Worm (Caenorhabditis elegans) whole organism, L4 larva: Measurements from ENCODE around the gene sipa-1.
A peak's percentile ranks its signal among the peaks of the same experiment; 100 is the strongest.

Source experiments
- D1046.2 ChIP-seq: fragments of 200-800 bp; sonication (Bioruptor generic); IDR thresholded peaks from 2 replicates; pipeline ENCODE4 v1.3.6; 2022; ENCODE audit warnings: missing genetic modification characterization, missing compliant biosample characterization
- F26F4.8 ChIP-seq: fragments of 200-800 bp; sonication (Bioruptor generic); conservative IDR thresholded peaks from 2 replicates; pipeline ENCODE4 v1.3.6; 2022; ENCODE audit warnings: missing genetic modification characterization, missing compliant biosample characterization
- T26A8.4 ChIP-seq: fragments of 200-800 bp; sonication (Bioruptor generic); IDR thresholded peaks from 2 replicates; pipeline ENCODE4 v1.3.6; 2022; ENCODE audit warnings: missing genetic modification characterization, missing compliant biosample characterization
- Y75B8A.6 ChIP-seq: fragments of 200-800 bp; sonication (Bioruptor generic); IDR thresholded peaks from 2 replicates; pipeline ENCODE4 v1.3.6; 2022; ENCODE audit warnings: missing genetic modification reagents, missing genetic modification characterization, missing compliant biosample characterization
- aha-1 ChIP-seq: fragments of 150-350 bp; peaks from one replicate; lab custom pipeline; 2014; ENCODE audit warnings: missing biosample characterization, missing genetic modification characterization
- aly-2 ChIP-seq: sonication (generic microtip); optimal IDR thresholded peaks from 2 replicates; lab custom pipeline; 2018; ENCODE audit warnings: missing biosample characterization, missing genetic modification characterization
- attf-4 ChIP-seq: sonication (generic microtip); optimal IDR thresholded peaks from 3 replicates; lab custom pipeline; 2017; ENCODE audit warnings: missing biosample characterization, missing genetic modification characterization
- ceh-28 ChIP-seq: fragments of 150-350 bp; optimal IDR thresholded peaks from 2 replicates; lab custom pipeline; 2014; ENCODE audit warnings: missing biosample characterization, missing genetic modification reagents, missing genetic modification characterization
- ceh-82 ChIP-seq: sonication (generic microtip); optimal IDR thresholded peaks from 2 replicates; lab custom pipeline; 2017; ENCODE audit warnings: missing biosample characterization, missing genetic modification characterization
- daf-16 ChIP-seq, 3 experiments: sonication (generic microtip); optimal IDR thresholded peaks; 2 replicates each; lab custom pipeline; 2016 to 2017; ENCODE audit warnings: missing genetic modification characterization in 3 of 3, missing genetic modification reagents in 3 of 3, mild to moderate bottlenecking in 2 of 3, missing compliant biosample characterization in 2 of 3, missing biosample characterization in 1 of 3, moderate library complexity in 1 of 3
- daf-8 ChIP-seq: fragments of 200-800 bp; sonication (Bioruptor generic); IDR thresholded peaks from 2 replicates; pipeline ENCODE4 v1.3.6; 2022; ENCODE audit warnings: missing genetic modification characterization, missing compliant biosample characterization
- dmd-6 ChIP-seq: fragments of 200-800 bp; sonication (Bioruptor generic); IDR thresholded peaks from 2 replicates; pipeline ENCODE4 v1.3.6; 2022; ENCODE audit warnings: missing genetic modification reagents, missing genetic modification characterization, missing compliant biosample characterization
- dpl-1 ChIP-seq: fragments of 150-350 bp; optimal IDR thresholded peaks from 2 replicates; lab custom pipeline; 2014; ENCODE audit warnings: missing biosample characterization, missing genetic modification reagents, missing genetic modification characterization
- dve-1 ChIP-seq: sonication (generic microtip); optimal IDR thresholded peaks from 2 replicates; lab custom pipeline; 2017; ENCODE audit warnings: antibody characterized with exemption, mild to moderate bottlenecking, missing genetic modification characterization, missing compliant biosample characterization; ENCODE audit not compliant: insufficient read depth
- lin-15B ChIP-seq: fragments of 150-350 bp; sonication (generic microtip); optimal IDR thresholded peaks from 3 replicates; lab custom pipeline; 2014; ENCODE audit warnings: missing biosample characterization, missing genetic modification characterization
- lin-29 ChIP-seq: fragments of 200-800 bp; sonication (Bioruptor generic); IDR thresholded peaks from 2 replicates; pipeline ENCODE4 v1.3.6; 2022; ENCODE audit warnings: missing genetic modification reagents, missing genetic modification characterization, missing compliant biosample characterization
- lin-39 ChIP-seq: fragments of 150-350 bp; optimal IDR thresholded peaks from 2 replicates; lab custom pipeline; 2014; ENCODE audit warnings: missing biosample characterization, missing genetic modification reagents, missing genetic modification characterization
- mdl-1 ChIP-seq, 2 experiments: fragments of 150-350 bp in 1 of 2; sonication (generic microtip) in 1 of 2; optimal IDR thresholded peaks; 2 replicates each; lab custom pipeline; 2014 to 2017; ENCODE audit warnings: missing biosample characterization in 2 of 2, missing genetic modification characterization in 2 of 2
- mxl-3 ChIP-seq: fragments of 200-800 bp; sonication (Bioruptor generic); optimal IDR thresholded peaks from 2 replicates; lab custom pipeline; 2018; ENCODE audit warnings: mild to moderate bottlenecking, missing genetic modification characterization, missing compliant biosample characterization
- nhr-102 ChIP-seq: sonication (generic microtip); optimal IDR thresholded peaks from 2 replicates; lab custom pipeline; 2016; ENCODE audit warnings: mild to moderate bottlenecking, missing genetic modification characterization, moderate library complexity, missing compliant biosample characterization
- nhr-28 ChIP-seq: fragments of 150-350 bp; optimal IDR thresholded peaks from 2 replicates; lab custom pipeline; 2014; ENCODE audit warnings: missing biosample characterization, missing genetic modification characterization
- nhr-41 ChIP-seq: fragments of 200-800 bp; sonication (Bioruptor generic); IDR thresholded peaks from 2 replicates; pipeline ENCODE4 v1.3.6; 2022; ENCODE audit warnings: missing genetic modification reagents, missing genetic modification characterization, missing compliant biosample characterization
- nhr-48 ChIP-seq: sonication (generic microtip); optimal IDR thresholded peaks from 2 replicates; lab custom pipeline; 2016; ENCODE audit warnings: mild to moderate bottlenecking, missing genetic modification characterization, missing compliant biosample characterization
- pqm-1 ChIP-seq: sonication (generic microtip); optimal IDR thresholded peaks from 2 replicates; lab custom pipeline; 2017; ENCODE audit warnings: missing biosample characterization, missing genetic modification characterization
- sdz-12 ChIP-seq: fragments of 200-800 bp; sonication (Bioruptor generic); optimal IDR thresholded peaks from 2 replicates; lab custom pipeline; 2018; ENCODE audit warnings: mild to moderate bottlenecking, missing genetic modification characterization, missing compliant biosample characterization
- set-16 ChIP-seq: fragments of 200-800 bp; sonication (Bioruptor generic); IDR thresholded peaks from 2 replicates; pipeline ENCODE4 v1.3.6; 2022; ENCODE audit warnings: missing genetic modification reagents, missing genetic modification characterization, missing compliant biosample characterization
- snpc-4 ChIP-seq: fragments of 150-350 bp; optimal IDR thresholded peaks from 2 replicates; lab custom pipeline; 2014; ENCODE audit warnings: missing biosample characterization, missing genetic modification characterization
- spr-3 ChIP-seq: fragments of 200-800 bp; sonication (Bioruptor generic); optimal IDR thresholded peaks from 2 replicates; lab custom pipeline; 2018; ENCODE audit warnings: mild to moderate bottlenecking, missing genetic modification characterization, missing compliant biosample characterization
- tra-1 ChIP-seq: fragments of 200-800 bp; sonication (Bioruptor generic); IDR thresholded peaks from 2 replicates; pipeline ENCODE4 v1.3.6; 2022; ENCODE audit warnings: missing genetic modification reagents, missing genetic modification characterization, missing compliant biosample characterization
- unc-130 ChIP-seq: sonication (generic microtip); optimal IDR thresholded peaks from 2 replicates; lab custom pipeline; 2016; ENCODE audit warnings: missing genetic modification reagents, missing genetic modification characterization, missing compliant biosample characterization
- unc-39 ChIP-seq: sonication (generic microtip); optimal IDR thresholded peaks from 2 replicates; lab custom pipeline; 2017; ENCODE audit warnings: missing biosample characterization, missing genetic modification characterization
- unc-62 ChIP-seq, 3 experiments: fragments of 150-350 bp in 1 of 3; sonication (generic microtip); optimal IDR thresholded peaks in 2 of 3; peaks in 1 of 3; 1 replicate in 1 of 3; 2 replicates in 2 of 3; lab custom pipeline; 2014 to 2017; ENCODE audit warnings: missing biosample characterization in 3 of 3, missing genetic modification characterization in 3 of 3, missing genetic modification reagents in 3 of 3, missing genotype in 1 of 3
- zag-1 ChIP-seq: fragments of 150-350 bp; optimal IDR thresholded peaks from 2 replicates; lab custom pipeline; 2014; ENCODE audit warnings: missing biosample characterization, missing genetic modification characterization
- zfp-2 ChIP-seq: sonication (generic microtip); optimal IDR thresholded peaks from 2 replicates; lab custom pipeline; 2016; ENCODE audit warnings: mild to moderate bottlenecking, missing genetic modification characterization, missing compliant biosample characterization

Gene sipa-1

DNA sequence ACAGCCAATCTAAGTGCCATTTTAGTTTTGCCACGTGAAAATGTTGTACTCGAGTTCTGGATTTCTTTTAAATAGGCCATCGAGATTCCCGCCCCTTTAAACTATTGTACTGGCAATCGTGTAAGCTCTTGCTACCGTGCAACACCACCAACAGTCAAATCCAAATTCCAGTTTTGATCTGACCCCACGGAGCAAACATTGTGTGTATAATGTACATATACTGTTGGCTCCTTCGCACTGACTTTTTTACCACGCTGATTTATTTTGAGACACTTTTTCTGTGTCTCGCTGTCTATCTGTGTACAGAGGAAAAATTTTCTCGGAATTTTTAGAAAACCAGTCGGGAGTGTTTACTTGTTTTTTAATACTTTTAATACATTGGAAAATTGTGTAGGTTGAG, 27.0 kb downstream of the sipa-1 start, which contains the start of gene piit-1:
Gene piit-1 (minus strand): TSS at position 101 of the 400 bp plus-strand sequence.
- TF ChIP-seq nhr-48 (tag; lab: Kevin White, UChicago) (no peak), unc-62 (GFP tag; optimal IDR thresholded peaks at IDR 0.05 in 1 of 2; lab: Kevin White, UChicago) (no peak), unc-62 (tag; optimal IDR thresholded peaks at IDR 0.05; lab: Kevin White, UChicago) (no peak), daf-8 (GFP tag; lab: Robert Waterston, UW) (no peak), T26A8.4 (no peak), zag-1 (no peak), mxl-3 (no peak), unc-130 (GFP tag; lab: Kevin White, UChicago) (no peak), lin-39 (no peak), dmd-6 (no peak), D1046.2 (GFP tag; lab: Robert Waterston, UW) (no peak), snpc-4 (no peak), unc-39 (no peak)

DNA sequence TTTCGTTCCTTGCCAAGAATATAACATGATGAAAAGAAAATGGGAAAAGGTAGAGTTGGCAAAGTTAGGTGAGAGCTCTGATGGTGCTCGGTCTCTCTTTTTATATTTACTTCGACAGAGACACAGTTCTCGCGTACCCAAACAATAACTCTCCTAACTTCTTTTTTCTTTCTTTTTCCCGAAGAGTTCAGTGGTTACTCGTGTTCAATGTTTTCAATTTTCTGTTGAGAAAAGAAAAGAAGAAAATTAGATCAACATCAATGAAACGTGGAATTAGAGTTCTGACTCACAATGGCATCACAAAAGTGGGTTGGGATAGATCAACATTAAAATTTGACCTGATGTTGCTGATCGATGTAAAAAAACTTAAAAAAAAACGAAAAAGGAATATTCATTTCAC, 30.7 kb downstream of the sipa-1 start, which contains the start of gene idpp-16:
Gene idpp-16 (minus strand): TSS at position 101 of the 400 bp plus-strand sequence.
- TF ChIP-seq zfp-2 (tag; lab: Kevin White, UChicago) (no peak), aly-2 (tag; lab: Kevin White, UChicago) (no peak), tra-1 (no peak), T26A8.4 (no peak), mdl-1 (tag; optimal IDR thresholded peaks at IDR 0.05; lab: Kevin White, UChicago) (no peak), spr-3 (GFP tag; lab: Kevin White, UChicago) (no peak), Y75B8A.6 (GFP tag; lab: Robert Waterston, UW) (no peak)

DNA sequence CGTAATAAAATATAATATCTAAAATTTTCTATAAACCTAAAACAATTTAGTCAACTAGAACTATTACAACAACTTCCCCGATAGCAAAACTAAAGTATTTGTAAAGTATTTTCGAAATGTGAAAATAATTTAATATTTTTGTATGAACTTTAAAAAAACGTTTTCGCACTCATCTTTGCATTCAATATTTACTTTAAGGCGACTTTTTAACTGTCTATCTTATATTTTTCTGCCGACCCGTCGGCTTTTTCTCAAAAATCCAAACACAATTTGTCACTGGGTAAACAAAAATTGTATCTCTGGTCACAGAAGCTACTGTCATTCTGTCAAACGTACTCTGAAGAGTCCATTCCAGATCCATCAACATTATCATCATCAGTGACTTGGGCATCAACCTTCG, 31.9 kb downstream of the sipa-1 start:
- TF ChIP-seq lin-15B (tag; lab: Kevin White, UChicago) (no peak), lin-29 (GFP tag; lab: Robert Waterston, UW) (no peak)

DNA sequence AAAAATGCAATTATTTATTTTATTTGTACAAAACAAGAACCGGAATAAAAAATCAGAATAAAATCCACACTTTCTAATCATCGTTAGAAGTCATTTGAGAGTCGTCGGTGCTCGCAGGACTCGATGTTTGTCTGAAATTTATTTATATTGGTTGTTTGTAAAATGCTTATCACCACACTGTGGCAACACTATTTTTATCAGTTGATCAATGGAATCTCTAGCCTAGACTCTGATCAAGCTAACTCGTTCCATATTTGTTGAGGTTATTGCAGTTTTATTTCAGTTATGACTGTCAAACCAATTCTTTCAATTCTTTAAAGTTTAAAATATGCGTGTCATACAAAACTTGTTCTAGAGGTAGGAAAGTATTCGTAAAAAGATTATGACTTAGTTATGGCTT, 32.6 kb downstream of the sipa-1 start, which contains the start of gene dhs-20:
Gene dhs-20 (minus strand): TSS at position 80 of the 400 bp plus-strand sequence.
- TF ChIP-seq dve-1 (tag; lab: Kevin White, UChicago) (peak; percentile 41), dmd-6 (peak; percentile 23; the same call in 1 of the 2 replicates), aha-1 (tag; lab: Kevin White, UChicago) (peak; percentile 35), pqm-1 (peak; percentile 14), daf-16 (GFP tag; optimal IDR thresholded peaks at IDR 0.05; lab: Kevin White, UChicago) (no peak), daf-16 (tag; optimal IDR thresholded peaks at IDR 0.05; lab: Kevin White, UChicago) (peak; percentile 86), ceh-82 (no peak), nhr-41 (GFP tag; lab: Robert Waterston, UW) (no peak), sdz-12 (GFP tag; lab: Kevin White, UChicago) (no peak), nhr-28 (tag; lab: Kevin White, UChicago) (peak; percentile 60)

DNA sequence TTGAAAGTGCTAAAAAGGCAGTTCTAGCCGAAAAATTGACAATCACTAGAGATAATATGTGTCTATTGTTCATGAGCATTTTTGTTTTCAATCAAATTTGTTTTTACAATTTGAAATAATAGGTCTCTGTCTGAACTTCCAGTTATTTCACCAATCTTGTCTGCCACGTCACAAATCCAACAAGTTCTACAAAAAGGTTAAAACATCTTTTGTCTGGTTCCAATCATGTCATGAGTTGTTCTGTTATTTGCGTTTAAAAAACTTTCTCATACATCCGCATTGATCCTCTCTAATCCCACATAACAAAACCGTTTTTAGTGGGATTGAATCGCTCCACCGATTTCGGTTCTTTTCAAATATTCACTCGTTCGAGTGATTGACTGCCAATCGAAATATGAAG, 36.3 kb downstream of the sipa-1 start, which contains the start of gene F35B12.9:
Gene F35B12.9 (plus strand): TSS at position 372 of the 400 bp plus-strand sequence.
- TF ChIP-seq unc-62 (GFP tag; optimal IDR thresholded peaks at IDR 0.05 in 1 of 2; lab: Kevin White, UChicago) (peak in 1 of 2 experiments; percentile 18), unc-62 (tag; optimal IDR thresholded peaks at IDR 0.05; lab: Kevin White, UChicago) (no peak), unc-130 (GFP tag; lab: Kevin White, UChicago) (no peak), F26F4.8 (GFP tag; lab: Robert Waterston, UW) (no peak), aha-1 (tag; lab: Kevin White, UChicago) (peak; percentile 94), nhr-102 (no peak), dpl-1 (no peak)
- TF ChIP-seq, all 104 proteins: peak for 2

DNA sequence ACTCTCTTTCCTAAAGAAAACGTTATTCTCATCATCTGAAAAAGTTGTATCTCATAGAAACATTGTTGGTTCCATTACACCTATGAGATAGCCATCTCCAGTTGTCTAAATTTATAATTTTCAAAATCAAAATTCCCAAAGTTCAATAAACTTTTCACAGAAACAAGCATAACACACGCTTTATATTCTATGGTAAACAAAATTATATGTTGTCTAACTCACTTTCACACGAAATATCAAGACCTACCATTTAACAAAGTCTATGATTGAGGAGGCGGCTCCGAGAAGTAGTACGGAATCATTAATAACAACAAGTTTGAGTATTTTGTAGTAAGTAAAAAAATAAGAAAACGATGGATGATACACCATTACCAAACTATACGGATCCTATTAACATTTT, 38.3 kb downstream of the sipa-1 start, which contains the start of gene srx-84:
Gene srx-84 (plus strand): TSS at position 301 of the 400 bp plus-strand sequence.
- TF ChIP-seq attf-4 (tag; lab: Kevin White, UChicago) (no peak), ceh-28 (tag; lab: Kevin White, UChicago) (no peak), set-16 (GFP tag; lab: Robert Waterston, UW) (no peak)
